Worm (Caenorhabditis elegans): Measurements from ENCODE around the gene F08G2.7.

The F08G2.7 gene

DNA sequence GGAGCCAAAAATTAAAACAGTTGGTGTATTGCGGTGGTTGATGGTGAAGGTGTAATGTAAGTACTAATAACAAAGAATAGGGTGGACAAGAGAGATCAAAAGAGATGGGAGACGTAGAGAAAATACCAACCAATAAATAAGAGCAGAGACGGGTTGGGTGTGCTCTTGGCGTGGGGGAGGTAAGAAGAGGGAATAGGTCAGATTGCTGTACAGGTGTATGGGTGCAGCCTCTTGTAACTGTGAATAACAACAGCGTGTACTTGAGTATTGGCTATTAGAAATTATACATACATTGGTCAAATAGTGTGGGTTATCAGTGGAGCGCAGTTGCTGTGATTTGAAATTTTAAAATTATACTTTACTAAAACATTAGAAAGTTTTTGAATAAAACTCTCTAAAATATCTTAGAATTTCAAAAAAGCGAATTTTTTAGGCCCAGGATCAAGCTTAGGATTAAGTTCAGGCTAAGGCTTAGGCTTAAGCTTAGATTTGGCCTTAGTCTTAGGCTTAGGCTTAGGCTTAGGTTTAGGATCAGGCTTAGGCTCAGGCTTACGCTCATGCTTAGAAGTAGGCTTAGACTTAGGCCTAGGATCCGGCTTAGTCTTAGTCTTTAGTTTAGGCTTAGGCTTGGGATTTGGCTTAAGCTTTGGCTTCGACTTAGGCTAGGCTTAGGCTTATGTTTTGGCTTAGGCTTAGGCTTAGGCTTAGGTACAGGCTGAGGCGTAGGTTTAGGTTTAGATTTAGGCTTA, at the start of gene F08G2.7:
F08G2.7 (minus strand) TSS at position 51 of the 749 bp plus-strand sequence.
- TF ChIP-seq him-1 (tag; optimal IDR thresholded peaks at IDR 0.05) (no peak), dao-5 (tag; optimal IDR thresholded peaks at IDR 0.05) (no peak)

DNA sequence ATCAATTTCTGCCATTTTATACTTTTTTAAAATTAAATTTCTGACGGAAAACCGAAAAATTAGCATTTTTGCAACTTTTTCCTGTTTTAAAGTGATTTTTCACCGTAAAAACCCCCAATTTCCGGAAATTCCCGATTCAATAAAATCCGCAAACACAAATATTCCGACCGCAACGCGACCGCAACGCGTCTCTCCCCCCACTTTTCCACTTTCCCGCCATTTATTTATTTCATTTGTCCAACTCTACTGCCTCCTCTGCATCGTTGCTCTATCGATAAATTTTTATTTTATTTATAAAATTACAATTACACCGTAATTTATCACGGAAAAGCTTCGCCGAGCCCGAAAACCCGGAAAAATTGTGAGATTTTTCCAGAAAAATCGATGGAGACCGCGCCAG, 47.3 kb upstream of the F08G2.7 start, which contains the start of gene mcd-1:
mcd-1 (plus strand) TSS at position 267 of the 400 bp plus-strand sequence.
- peak; percentile 51 for TF ChIP-seq W03F9.2 (tag; optimal IDR thresholded peaks at IDR 0.05)
- TF ChIP-seq him-1 (tag; optimal IDR thresholded peaks at IDR 0.05), result no peak
- TF ChIP-seq dao-5 (tag; optimal IDR thresholded peaks at IDR 0.05), result no peak

DNA sequence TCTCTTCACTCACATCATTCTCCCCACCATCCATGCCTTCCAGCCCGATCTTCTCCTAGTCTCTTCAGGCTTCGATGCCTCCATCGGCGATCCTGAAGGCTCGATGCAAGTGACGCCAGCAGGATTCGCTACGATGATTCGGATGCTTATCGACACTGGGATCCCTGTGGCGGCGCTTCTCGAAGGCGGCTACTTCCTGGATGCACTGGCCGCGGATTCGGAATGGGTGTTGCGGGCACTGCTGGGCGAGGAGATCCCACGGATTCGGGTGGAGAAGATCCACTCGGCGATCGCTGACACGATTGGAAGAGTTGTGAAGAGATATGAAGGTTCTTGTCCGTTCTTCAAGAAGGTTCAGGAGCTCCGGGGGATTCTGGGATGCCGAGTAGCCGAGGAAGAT, 45.5 kb upstream of the F08G2.7 start:
- no peak for TF ChIP-seq dao-5 (tag; optimal IDR thresholded peaks at IDR 0.05)
- no peak for TF ChIP-seq W03F9.2 (tag; optimal IDR thresholded peaks at IDR 0.05)
- no peak for TF ChIP-seq him-1 (tag; optimal IDR thresholded peaks at IDR 0.05)

DNA sequence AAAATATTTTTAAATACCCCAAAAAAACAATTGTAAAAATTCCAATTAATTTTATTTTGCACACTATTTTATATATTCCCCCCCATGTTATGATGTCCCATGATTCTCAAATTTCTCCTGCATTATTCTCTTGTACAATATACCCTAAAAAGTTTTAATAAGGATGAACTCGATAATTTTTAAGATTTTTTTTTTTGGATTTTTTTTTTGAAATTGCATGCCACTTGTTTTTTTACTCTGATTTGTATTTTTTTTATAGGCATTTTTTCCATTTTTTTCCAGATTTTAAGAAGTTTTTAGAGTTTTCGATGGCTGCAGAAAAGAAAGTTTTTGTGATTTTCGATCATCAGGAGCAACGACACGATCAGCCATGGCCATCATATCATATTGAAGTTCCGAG, 41.4 kb upstream of the F08G2.7 start, which contains the start of gene hda-10:
hda-10 (plus strand) TSS at position 301 of the 400 bp plus-strand sequence.
- TF ChIP-seq him-1 (tag; optimal IDR thresholded peaks at IDR 0.05) (no peak), W03F9.2 (tag; optimal IDR thresholded peaks at IDR 0.05) (no peak)

DNA sequence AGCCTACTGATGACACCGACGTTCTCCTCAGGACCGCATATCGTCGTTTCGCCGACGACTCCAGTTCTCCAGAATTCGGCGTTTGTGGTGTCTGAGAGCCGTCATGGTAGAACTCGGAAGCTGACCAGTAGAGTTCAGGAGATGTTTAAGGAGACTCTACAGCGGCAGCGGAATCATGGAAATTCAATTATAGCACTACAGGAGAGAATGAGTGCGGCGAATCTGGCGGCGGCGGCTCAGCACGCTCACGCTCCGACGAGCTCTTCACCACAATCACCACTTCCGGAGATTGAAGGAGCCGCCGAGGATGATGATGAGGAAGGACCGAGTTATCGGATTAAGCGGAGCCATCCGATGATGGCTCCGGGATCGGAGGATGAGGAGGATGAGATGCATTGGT, 38.6 kb upstream of the F08G2.7 start:
- TF ChIP-seq W03F9.2 (tag; optimal IDR thresholded peaks at IDR 0.05) (no peak), him-1 (tag; optimal IDR thresholded peaks at IDR 0.05) (no peak), dao-5 (tag; optimal IDR thresholded peaks at IDR 0.05) (no peak)

DNA sequence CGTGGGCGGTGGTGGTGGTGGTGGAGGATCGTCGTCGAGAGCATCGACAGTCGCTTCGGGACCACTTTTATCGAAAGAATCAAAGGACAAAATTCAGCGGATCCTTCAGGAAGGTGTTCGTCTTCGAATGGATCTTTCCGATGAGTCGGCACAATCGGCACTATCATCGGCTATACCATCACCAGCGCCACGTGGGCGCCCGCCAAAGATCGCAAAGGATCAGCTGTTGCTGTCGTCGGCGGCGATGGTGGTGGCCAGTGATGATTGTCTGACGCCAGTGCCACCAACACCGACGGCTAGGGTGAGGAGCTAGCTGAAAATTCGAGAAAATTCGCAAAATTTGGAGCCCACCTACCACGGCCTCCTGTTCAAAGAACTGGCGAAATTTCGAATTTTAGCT, 37.0 kb upstream of the F08G2.7 start:
- TF ChIP-seq him-1 (tag; optimal IDR thresholded peaks at IDR 0.05) (no peak), W03F9.2 (tag; optimal IDR thresholded peaks at IDR 0.05) (no peak)

DNA sequence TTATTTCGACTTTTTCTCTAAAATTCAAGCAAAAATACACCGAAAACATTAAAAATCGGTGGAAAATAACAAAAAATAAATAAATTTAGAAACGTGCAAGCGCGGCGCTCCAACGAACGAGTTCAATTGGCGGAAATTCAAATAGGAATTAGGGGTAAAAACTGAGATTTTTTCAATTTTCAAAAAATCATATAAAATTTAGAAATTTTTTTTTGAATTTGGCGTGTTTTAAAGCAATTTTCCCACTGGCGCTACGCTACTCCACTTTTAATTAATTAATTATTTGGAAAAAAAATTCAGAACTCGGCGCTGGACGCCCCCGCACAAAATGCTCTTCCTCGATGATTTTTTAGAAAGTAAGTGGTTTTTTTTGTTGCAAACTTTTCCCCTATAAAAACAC, 34.8 kb upstream of the F08G2.7 start, which contains the start of gene ing-3:
ing-3 (plus strand) TSS at position 301 of the 400 bp plus-strand sequence.
- TF ChIP-seq him-1 (tag; optimal IDR thresholded peaks at IDR 0.05), result no peak
- no peak for TF ChIP-seq W03F9.2 (tag; optimal IDR thresholded peaks at IDR 0.05)
- no peak for TF ChIP-seq dao-5 (tag; optimal IDR thresholded peaks at IDR 0.05)

DNA sequence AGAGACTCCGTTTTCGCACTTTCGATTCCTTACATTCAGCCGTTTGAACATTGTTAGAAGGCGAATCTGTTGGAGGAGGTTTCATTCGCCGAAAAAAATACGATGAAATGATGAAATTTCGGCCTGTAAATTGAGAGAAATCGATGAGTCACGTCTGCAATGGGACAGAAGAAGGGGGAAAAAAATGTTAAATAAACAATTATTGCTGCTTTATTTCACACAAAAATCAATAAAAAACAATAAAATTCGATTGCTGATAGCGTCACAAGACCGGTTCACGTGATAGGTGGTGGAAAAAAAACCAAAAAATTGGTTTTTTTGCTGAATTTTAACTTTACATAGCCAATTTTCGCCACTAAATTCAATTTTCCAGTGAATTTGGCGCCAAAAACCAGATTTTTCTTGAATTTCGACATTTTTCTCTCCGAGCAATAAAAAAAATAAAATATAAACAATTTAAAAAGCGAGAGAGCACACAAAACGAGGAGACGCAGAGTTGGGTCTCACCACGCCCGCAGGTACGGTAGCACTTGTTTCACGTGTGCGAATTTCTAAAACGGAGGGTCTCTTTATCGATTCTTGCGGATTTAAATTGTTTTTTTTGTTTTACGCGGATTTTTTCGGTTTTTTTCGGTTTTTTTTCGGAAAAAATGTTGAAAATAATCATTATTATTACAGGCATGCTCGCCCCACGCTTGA, 31.4 kb upstream of the F08G2.7 start, which contains the start of the genes cup-14 and ndub-8:
cup-14 (minus strand) TSS at position 51 of the 699 bp plus-strand sequence.
ndub-8 (plus strand) TSS at position 679 of the 699 bp plus-strand sequence.
- TF ChIP-seq him-1 (tag; optimal IDR thresholded peaks at IDR 0.05) (no peak), W03F9.2 (tag; optimal IDR thresholded peaks at IDR 0.05) (peak; percentile 89)

DNA sequence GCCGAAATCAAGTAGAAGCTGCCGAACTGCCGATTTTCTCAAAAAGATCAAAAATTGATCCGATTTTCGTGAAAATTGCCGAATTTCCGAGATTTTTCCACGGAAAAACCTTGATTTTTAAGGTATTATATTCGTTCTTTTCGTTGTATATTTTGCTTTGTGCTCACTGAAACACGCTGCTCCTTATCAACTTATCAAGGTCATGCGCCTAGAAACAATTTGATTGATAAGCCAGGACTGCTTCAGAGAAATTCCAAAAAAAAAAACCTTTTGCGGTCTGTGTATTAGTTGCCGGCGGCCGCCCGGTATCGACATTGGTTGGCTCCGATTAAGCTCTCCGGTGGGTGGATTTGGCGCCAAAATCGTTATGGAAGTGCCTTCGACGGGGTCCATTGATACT, 21.5 kb upstream of the F08G2.7 start:
- no peak for TF ChIP-seq W03F9.2 (tag; optimal IDR thresholded peaks at IDR 0.05)
- no peak for TF ChIP-seq him-1 (tag; optimal IDR thresholded peaks at IDR 0.05)
- no peak for TF ChIP-seq dao-5 (tag; optimal IDR thresholded peaks at IDR 0.05)

DNA sequence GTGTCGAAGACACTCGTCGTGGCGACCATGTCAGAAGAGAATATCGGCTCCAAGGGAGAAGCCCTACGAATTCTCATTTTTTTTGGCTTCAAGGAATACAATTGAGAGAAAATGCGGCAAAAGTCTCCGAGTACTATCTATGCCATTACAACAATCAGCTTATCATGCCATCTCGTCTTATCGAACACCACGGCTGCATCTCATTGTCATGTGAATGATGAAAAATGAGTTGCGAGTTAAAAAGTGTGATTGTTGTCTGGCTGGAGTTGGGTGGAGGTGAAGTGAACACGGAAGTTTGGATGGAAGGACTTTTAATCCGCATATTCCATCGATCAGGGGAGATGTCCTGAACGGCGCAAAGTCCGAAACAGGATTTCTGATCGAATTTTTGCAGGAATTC, 19.9 kb upstream of the F08G2.7 start:
- no peak for TF ChIP-seq dao-5 (tag; optimal IDR thresholded peaks at IDR 0.05)
- no peak for TF ChIP-seq W03F9.2 (tag; optimal IDR thresholded peaks at IDR 0.05)
- TF ChIP-seq him-1 (tag; optimal IDR thresholded peaks at IDR 0.05), result no peak

DNA sequence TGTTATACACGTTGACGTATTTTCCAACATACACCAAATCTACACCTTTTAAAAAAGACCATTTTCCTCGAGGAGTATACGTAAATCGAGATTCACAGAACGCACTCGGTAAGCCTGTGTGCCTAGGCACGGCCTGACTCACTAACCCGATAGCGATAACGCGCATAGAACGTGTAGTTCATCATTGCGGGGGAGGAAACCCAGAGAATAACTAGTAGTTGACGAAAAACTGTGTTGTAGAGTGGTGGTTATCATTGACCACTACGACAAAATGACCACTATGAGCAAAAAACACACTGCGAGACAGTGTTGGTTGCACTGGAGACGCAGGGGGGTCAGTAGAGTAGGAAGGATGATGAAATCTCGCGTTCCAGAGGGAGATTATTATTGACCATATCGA, 18.9 kb upstream of the F08G2.7 start:
- TF ChIP-seq him-1 (tag; optimal IDR thresholded peaks at IDR 0.05) (no peak), dao-5 (tag; optimal IDR thresholded peaks at IDR 0.05) (no peak), W03F9.2 (tag; optimal IDR thresholded peaks at IDR 0.05) (no peak)

DNA sequence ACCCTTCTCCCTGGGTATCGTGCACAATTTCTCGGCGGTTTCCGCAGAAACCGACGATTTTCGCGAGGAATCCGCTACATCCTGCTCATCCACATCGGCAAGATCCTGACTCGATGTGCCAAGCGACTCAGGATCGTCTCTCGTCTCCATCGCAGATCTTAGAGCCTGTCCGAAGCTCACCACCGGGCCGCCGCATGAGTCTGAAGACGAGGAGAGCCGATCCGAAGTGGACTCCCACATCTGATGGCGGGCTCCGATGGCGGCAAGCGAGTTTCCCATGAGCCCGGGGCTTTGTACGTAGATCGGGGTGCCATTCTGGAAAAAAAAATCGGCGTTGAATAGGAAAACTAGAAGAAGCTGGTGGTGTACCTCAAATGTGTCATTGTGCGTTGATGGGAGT, 17.4 kb upstream of the F08G2.7 start:
- TF ChIP-seq dao-5 (tag; optimal IDR thresholded peaks at IDR 0.05) (no peak), W03F9.2 (tag; optimal IDR thresholded peaks at IDR 0.05) (no peak)

DNA sequence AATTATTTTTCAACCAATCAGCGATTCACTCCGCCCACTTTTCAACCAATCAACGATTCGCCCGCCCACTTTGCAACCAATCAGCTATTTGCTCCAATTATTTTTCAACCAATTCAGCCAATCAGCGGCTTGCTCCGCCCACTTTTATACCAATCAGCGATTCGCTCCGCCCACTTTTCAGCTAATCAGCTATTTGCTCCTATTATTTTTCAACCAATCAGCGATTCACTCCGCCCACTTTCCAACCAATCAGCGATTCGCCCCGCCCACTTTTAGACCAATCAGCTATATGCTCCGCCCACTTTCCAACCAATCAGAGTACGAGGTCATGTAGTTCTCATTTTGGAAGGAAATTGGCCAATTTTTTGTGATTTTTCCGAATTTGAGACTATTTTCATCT, 14.4 kb upstream of the F08G2.7 start:
- no peak for TF ChIP-seq dao-5 (tag; optimal IDR thresholded peaks at IDR 0.05)
- TF ChIP-seq him-1 (tag; optimal IDR thresholded peaks at IDR 0.05), result no peak
- TF ChIP-seq W03F9.2 (tag; optimal IDR thresholded peaks at IDR 0.05), result no peak

DNA sequence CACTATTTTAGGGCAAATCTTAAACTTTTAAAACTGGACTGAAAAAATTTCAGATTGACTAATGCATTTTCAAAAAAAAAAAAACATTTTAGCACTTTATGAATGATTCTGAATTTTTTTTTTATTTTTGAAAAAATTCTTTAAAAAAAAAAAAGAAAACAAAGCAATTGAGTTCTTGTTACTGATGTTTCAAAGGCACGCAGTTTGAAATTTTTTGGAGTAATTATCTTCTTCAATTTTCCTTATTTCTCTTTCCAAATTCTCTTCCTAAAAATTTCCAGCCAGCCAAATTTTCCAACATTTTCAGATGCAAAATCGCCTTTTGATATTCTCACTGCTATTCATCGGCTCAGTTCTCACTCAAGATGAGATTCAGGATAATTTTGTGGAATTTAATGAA, 11.0 kb upstream of the F08G2.7 start, which contains the start of gene F08G2.8:
F08G2.8 (plus strand) TSS at position 301 of the 400 bp plus-strand sequence.
- TF ChIP-seq W03F9.2 (tag; optimal IDR thresholded peaks at IDR 0.05) (no peak), him-1 (tag; optimal IDR thresholded peaks at IDR 0.05) (no peak)

Data from whole organism, L4/young adult.